Worm (Caenorhabditis elegans): ENCODE data around the gene clec-72.

clec-72 gene

ce11 chrIV:3965013-3965412, 20.4 kb downstream of the clec-72 start, which contains the start of gene clec-76 (continued):
- TF ChIP-seq madf-9 (GFP tag; conservative IDR thresholded peaks at IDR 0.05) (no peak), dpl-1 (GFP tag; optimal IDR thresholded peaks at IDR 0.05) (no peak), ceh-32 (tag; optimal IDR thresholded peaks at IDR 0.05; ENCODE audit: poor library complexity) (no peak), jun-1 (tag; optimal IDR thresholded peaks at IDR 0.05) (no peak), pqm-1 (tag; optimal IDR thresholded peaks at IDR 0.05) (peak; percentile 3), nhr-10 (tag; optimal IDR thresholded peaks at IDR 0.05) (no peak), nhr-28 (tag; optimal IDR thresholded peaks at IDR 0.05) (peak; percentile 74), T20F7.1 (GFP tag; optimal IDR thresholded peaks at IDR 0.05) (no peak), nhr-102 (tag; optimal IDR thresholded peaks at IDR 0.05) (no peak), sdz-12 (GFP tag; optimal IDR thresholded peaks at IDR 0.05) (no peak), ama-1 (optimal IDR thresholded peaks at IDR 0.05) (no peak), zip-2 (tag; optimal IDR thresholded peaks at IDR 0.05) (no peak), set-16 (GFP tag; IDR thresholded peaks at IDR 0.05) (no peak), mep-1 (tag; optimal IDR thresholded peaks at IDR 0.05) (no peak), dmd-6 (GFP tag; IDR thresholded peaks at IDR 0.05) (peak; percentile 36; the same call in 1 of the 2 replicates), ceh-82 (tag; optimal IDR thresholded peaks at IDR 0.05) (no peak), madf-5 (GFP tag; IDR thresholded peaks at IDR 0.05) (no peak), daf-16 (GFP tag; optimal IDR thresholded peaks at IDR 0.05) (no peak), daf-16 (tag; optimal IDR thresholded peaks at IDR 0.05) (peak; percentile 51), nhr-25 (tag; optimal IDR thresholded peaks at IDR 0.05; ENCODE audit: borderline replicate concordance, insufficient read depth) (no peak), tag-97 (GFP tag; IDR thresholded peaks at IDR 0.05) (no peak), lsy-2 (tag; optimal IDR thresholded peaks at IDR 0.05) (no peak), ztf-7 (tag; optimal IDR thresholded peaks at IDR 0.05) (no peak)

ce11 chrIV:3973049-3973448, 28.4 kb downstream of the clec-72 start, which contains the start of gene clec-79:
Gene clec-79, plus strand, starts transcription at chrIV:3973349.
- TF ChIP-seq mxl-2 (GFP tag; conservative IDR thresholded peaks at IDR 0.05): no peak

ce11 chrIV:3977965-3978523, 33.4 kb downstream of the clec-72 start, which contains the start of gene srh-220:
Gene srh-220, minus strand, starts transcription at chrIV:3978015.
- TF ChIP-seq F26F4.8 (GFP tag; conservative IDR thresholded peaks at IDR 0.05) (0 out of 2 replicates have a peak, but pooled peaks have one; percentile 51), nhr-28 (tag; optimal IDR thresholded peaks at IDR 0.05) (no peak)

ce11 chrIV:3979525-3979924, 34.9 kb downstream of the clec-72 start, which contains the start of gene srh-222:
Gene srh-222, plus strand, starts transcription at chrIV:3979825.
- TF ChIP-seq ceh-20 (GFP tag; IDR thresholded peaks at IDR 0.05): no peak

ce11 chrIV:3981601-3982000, 37.0 kb downstream of the clec-72 start, which contains the start of gene srh-223:
Gene srh-223, plus strand, starts transcription at chrIV:3981901.
- no peak for TF ChIP-seq hmg-1.1 (GFP tag; IDR thresholded peaks at IDR 0.05)
- peak; percentile 64 for TF ChIP-seq aha-1 (tag)
- no peak for TF ChIP-seq mes-2 (tag; optimal IDR thresholded peaks at IDR 0.05; ENCODE audit: poor library complexity, severe bottlenecking)

DNA sequence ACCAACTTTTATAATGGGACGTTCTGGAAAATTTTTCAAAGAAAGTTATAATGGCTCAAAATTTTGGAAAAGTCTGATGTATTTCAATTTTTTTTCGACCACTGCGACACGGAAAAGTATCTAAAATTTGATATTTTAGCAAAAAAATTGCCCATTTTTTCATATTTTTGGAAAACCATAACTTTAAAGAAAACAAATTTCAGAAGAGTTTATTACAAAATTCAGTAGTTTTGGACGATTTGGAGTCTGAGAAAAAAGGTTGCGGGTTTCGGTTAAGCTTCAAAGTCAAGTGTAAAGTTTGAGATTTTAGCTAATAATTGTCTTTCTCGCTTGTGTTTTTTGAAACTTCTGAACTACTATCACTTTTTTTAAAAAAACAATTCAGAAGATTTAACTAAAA, 43.5 kb downstream of the clec-72 start:
- TF ChIP-seq hif-1 (tag; optimal IDR thresholded peaks at IDR 0.05) (no peak), nhr-111 (GFP tag; optimal IDR thresholded peaks at IDR 0.05) (no peak), unc-62 (GFP tag; optimal IDR thresholded peaks at IDR 0.05 in 1 of 2) (no peak), unc-62 (tag; optimal IDR thresholded peaks at IDR 0.05) (no peak), aha-1 (tag) (peak; percentile 92), dmd-9 (GFP tag; IDR thresholded peaks at IDR 0.05) (no peak), madf-5 (GFP tag; IDR thresholded peaks at IDR 0.05) (no peak), fkh-10 (GFP tag; optimal IDR thresholded peaks at IDR 0.05) (no peak)
